Worm (Caenorhabditis elegans): Measurements from ENCODE around the gene srx-128.

DNA sequence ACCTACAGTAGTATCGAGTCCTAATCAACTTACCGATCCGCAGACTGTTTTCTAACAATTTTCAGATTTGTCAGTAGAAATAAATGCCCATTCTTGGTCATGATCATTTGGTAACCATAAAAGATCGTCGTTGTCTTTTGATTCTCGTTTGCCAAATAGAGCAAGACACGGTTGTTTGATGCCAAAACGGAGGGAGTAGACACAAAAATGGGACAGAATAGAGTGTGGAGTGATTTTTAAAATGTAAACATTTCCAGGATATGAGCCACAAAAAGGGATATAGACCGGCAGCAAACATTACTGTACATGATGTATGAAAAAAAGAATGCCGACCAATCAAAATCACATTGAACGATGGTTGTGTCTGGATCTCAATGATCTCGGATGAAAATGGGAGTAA lies 20.4 kb upstream of the srx-128 start, which contains the start of gene F55B12.2:
- no peak for TF ChIP-seq ztf-11 (tag; optimal IDR thresholded peaks at IDR 0.05)
- no peak for TF ChIP-seq lsy-2 (tag; optimal IDR thresholded peaks at IDR 0.05)
- no peak for TF ChIP-seq elt-1 (tag; optimal IDR thresholded peaks at IDR 0.05; ENCODE audit: borderline replicate concordance, insufficient read depth)
- TF ChIP-seq pha-4 (tag; optimal IDR thresholded peaks at IDR 0.05), result no peak
- no peak for TF ChIP-seq lin-13 (tag; optimal IDR thresholded peaks at IDR 0.05)
- TF ChIP-seq nhr-237 (tag; optimal IDR thresholded peaks at IDR 0.05), result no peak
- TF ChIP-seq unc-39 (tag; optimal IDR thresholded peaks at IDR 0.05), result no peak
- no peak for TF ChIP-seq snpc-4 (tag; optimal IDR thresholded peaks at IDR 0.05)
- TF ChIP-seq nhr-76 (tag; optimal IDR thresholded peaks at IDR 0.05), result no peak
- no peak for TF ChIP-seq mls-2 (tag; optimal IDR thresholded peaks at IDR 0.05)
- TF ChIP-seq sptf-1 (tag; optimal IDR thresholded peaks at IDR 0.05), result no peak
